Worm (Caenorhabditis elegans) whole organism, L4 larva: ENCODE measurements around the gene ddn-3.

Source experiments
- D1046.2 ChIP-seq: fragments of 200-800 bp; sonication (Bioruptor generic); IDR thresholded peaks from 2 replicates; pipeline ENCODE4 v1.3.6; 2022; ENCODE audit warnings: missing genetic modification characterization, missing compliant biosample characterization
- F49E8.2 ChIP-seq: sonication (generic microtip); optimal IDR thresholded peaks from 2 replicates; lab custom pipeline; 2016; ENCODE audit warnings: missing compliant biosample characterization, mild to moderate bottlenecking, missing genetic modification characterization, borderline replicate concordance
- ceh-32 ChIP-seq: sonication (generic microtip); optimal IDR thresholded peaks from 2 replicates; lab custom pipeline; 2016; ENCODE audit warnings: mild to moderate bottlenecking, missing genetic modification characterization, missing compliant biosample characterization; ENCODE audit not compliant: poor library complexity
- ces-1 ChIP-seq: fragments of 150-350 bp; sonication (generic microtip); optimal IDR thresholded peaks from 4 replicates; lab custom pipeline; 2014; ENCODE audit warnings: missing biosample characterization, missing genetic modification reagents, missing genetic modification characterization
- daf-16 ChIP-seq, 3 experiments: sonication (generic microtip); optimal IDR thresholded peaks; 2 replicates each; lab custom pipeline; 2016 to 2017; ENCODE audit warnings: missing genetic modification characterization in 3 of 3, missing genetic modification reagents in 3 of 3, mild to moderate bottlenecking in 2 of 3, missing compliant biosample characterization in 2 of 3, missing biosample characterization in 1 of 3, moderate library complexity in 1 of 3
- dmd-6 ChIP-seq: fragments of 200-800 bp; sonication (Bioruptor generic); IDR thresholded peaks from 2 replicates; pipeline ENCODE4 v1.3.6; 2022; ENCODE audit warnings: missing genetic modification reagents, missing genetic modification characterization, missing compliant biosample characterization
- dmd-8 ChIP-seq: fragments of 200-800 bp; sonication (Bioruptor generic); IDR thresholded peaks from 2 replicates; pipeline ENCODE4 v1.3.6; 2022; ENCODE audit warnings: missing genetic modification characterization, missing compliant biosample characterization
- dmd-9 ChIP-seq: fragments of 200-800 bp; sonication (Bioruptor generic); IDR thresholded peaks from 2 replicates; pipeline ENCODE4 v1.3.6; 2022; ENCODE audit warnings: missing genetic modification reagents, missing genetic modification characterization, missing compliant biosample characterization
- duxl-1 ChIP-seq: sonication (generic microtip); optimal IDR thresholded peaks from 2 replicates; lab custom pipeline; 2016; ENCODE audit warnings: mild to moderate bottlenecking, missing genetic modification characterization, moderate library complexity, missing compliant biosample characterization; ENCODE audit not compliant: poor library complexity
- dve-1 ChIP-seq: sonication (generic microtip); optimal IDR thresholded peaks from 2 replicates; lab custom pipeline; 2017; ENCODE audit warnings: antibody characterized with exemption, mild to moderate bottlenecking, missing genetic modification characterization, missing compliant biosample characterization; ENCODE audit not compliant: insufficient read depth
- egl-43 ChIP-seq: fragments of 200-800 bp; sonication (Bioruptor generic); IDR thresholded peaks from 2 replicates; pipeline ENCODE4 v1.3.6; 2022; ENCODE audit warnings: missing genetic modification reagents, missing genetic modification characterization, missing compliant biosample characterization
- hif-1 ChIP-seq, 2 experiments: sonication (generic microtip); optimal IDR thresholded peaks; 2 replicates each; lab custom pipeline; 2016 to 2017; ENCODE audit warnings: missing compliant biosample characterization in 2 of 2, missing genetic modification characterization in 2 of 2, missing genetic modification reagents in 2 of 2, missing genotype in 2 of 2, mild to moderate bottlenecking in 1 of 2
- hlh-11 ChIP-seq: fragments of 200-800 bp; sonication (Bioruptor generic); optimal IDR thresholded peaks from 2 replicates; lab custom pipeline; 2018; ENCODE audit warnings: mild to moderate bottlenecking, missing genetic modification characterization, missing compliant biosample characterization
- hlh-30 ChIP-seq: sonication (generic microtip); optimal IDR thresholded peaks from 2 replicates; lab custom pipeline; 2017; ENCODE audit warnings: antibody characterized with exemption, mild to moderate bottlenecking, missing genetic modification characterization, missing compliant biosample characterization; ENCODE audit not compliant: insufficient read depth
- hmg-1.1 ChIP-seq: fragments of 200-800 bp; sonication (Bioruptor generic); IDR thresholded peaks from 2 replicates; pipeline ENCODE4 v1.3.6; 2022; ENCODE audit warnings: missing genetic modification reagents, missing genetic modification characterization, missing compliant biosample characterization
- jun-1 ChIP-seq: fragments of 150-350 bp; optimal IDR thresholded peaks from 2 replicates; lab custom pipeline; 2014; ENCODE audit warnings: missing biosample characterization, missing genetic modification reagents, missing genetic modification characterization
- lin-1 ChIP-seq: fragments of 200-800 bp; sonication (Bioruptor generic); IDR thresholded peaks from 2 replicates; pipeline ENCODE4 v1.3.6; 2022; ENCODE audit warnings: missing genetic modification reagents, missing genetic modification characterization, missing compliant biosample characterization
- lin-29 ChIP-seq: fragments of 200-800 bp; sonication (Bioruptor generic); IDR thresholded peaks from 2 replicates; pipeline ENCODE4 v1.3.6; 2022; ENCODE audit warnings: missing genetic modification reagents, missing genetic modification characterization, missing compliant biosample characterization
- lsy-2 ChIP-seq, 2 experiments: fragments of 150-350 bp in 1 of 2; sonication (generic microtip) in 1 of 2; optimal IDR thresholded peaks; 2 replicates each; lab custom pipeline; 2014 to 2017; ENCODE audit warnings: missing biosample characterization in 2 of 2, missing genetic modification characterization in 2 of 2
- mdl-1 ChIP-seq, 2 experiments: fragments of 150-350 bp in 1 of 2; sonication (generic microtip) in 1 of 2; optimal IDR thresholded peaks; 2 replicates each; lab custom pipeline; 2014 to 2017; ENCODE audit warnings: missing biosample characterization in 2 of 2, missing genetic modification characterization in 2 of 2
- mep-1 ChIP-seq: fragments of 150-350 bp; sonication (generic microtip); optimal IDR thresholded peaks from 3 replicates; lab custom pipeline; 2014; ENCODE audit warnings: missing biosample characterization, missing genetic modification characterization
- mxl-2 ChIP-seq: fragments of 200-800 bp; sonication (Bioruptor generic); conservative IDR thresholded peaks from 2 replicates; pipeline ENCODE4 v1.3.6; 2022; ENCODE audit warnings: missing genetic modification reagents, missing genetic modification characterization, missing compliant biosample characterization
- mxl-3 ChIP-seq: fragments of 200-800 bp; sonication (Bioruptor generic); optimal IDR thresholded peaks from 2 replicates; lab custom pipeline; 2018; ENCODE audit warnings: mild to moderate bottlenecking, missing genetic modification characterization, missing compliant biosample characterization
- nhr-102 ChIP-seq: sonication (generic microtip); optimal IDR thresholded peaks from 2 replicates; lab custom pipeline; 2016; ENCODE audit warnings: mild to moderate bottlenecking, missing genetic modification characterization, moderate library complexity, missing compliant biosample characterization
- nhr-25 ChIP-seq: sonication (generic microtip); optimal IDR thresholded peaks from 2 replicates; lab custom pipeline; 2017; ENCODE audit warnings: missing genetic modification characterization, mild to moderate bottlenecking, missing compliant biosample characterization, antibody characterized with exemption, moderate library complexity, borderline replicate concordance; ENCODE audit not compliant: insufficient read depth
- nhr-28 ChIP-seq: fragments of 150-350 bp; optimal IDR thresholded peaks from 2 replicates; lab custom pipeline; 2014; ENCODE audit warnings: missing biosample characterization, missing genetic modification characterization
- nhr-6 ChIP-seq: fragments of 150-350 bp; optimal IDR thresholded peaks from 2 replicates; lab custom pipeline; 2014; ENCODE audit warnings: missing biosample characterization, missing genetic modification characterization
- nhr-76 ChIP-seq: fragments of 150-350 bp; optimal IDR thresholded peaks from 2 replicates; lab custom pipeline; 2014; ENCODE audit warnings: missing biosample characterization, missing genetic modification characterization
- php-3 ChIP-seq: fragments of 200-800 bp; sonication (Bioruptor generic); IDR thresholded peaks from 2 replicates; pipeline ENCODE4 v1.3.6; 2022; ENCODE audit warnings: missing genetic modification reagents, missing genetic modification characterization, missing compliant biosample characterization
- pqm-1 ChIP-seq: sonication (generic microtip); optimal IDR thresholded peaks from 2 replicates; lab custom pipeline; 2017; ENCODE audit warnings: missing biosample characterization, missing genetic modification characterization
- rbr-2 ChIP-seq: sonication (generic microtip); optimal IDR thresholded peaks from 2 replicates; lab custom pipeline; 2016; ENCODE audit warnings: missing genotype, missing genetic modification characterization, missing compliant biosample characterization
- saeg-2 ChIP-seq: fragments of 200-800 bp; sonication (Bioruptor generic); IDR thresholded peaks from 2 replicates; pipeline ENCODE4 v1.3.6; 2022; ENCODE audit warnings: missing genetic modification reagents, missing genetic modification characterization, missing compliant biosample characterization
- sdz-12 ChIP-seq: fragments of 200-800 bp; sonication (Bioruptor generic); optimal IDR thresholded peaks from 2 replicates; lab custom pipeline; 2018; ENCODE audit warnings: mild to moderate bottlenecking, missing genetic modification characterization, missing compliant biosample characterization
- set-16 ChIP-seq: fragments of 200-800 bp; sonication (Bioruptor generic); IDR thresholded peaks from 2 replicates; pipeline ENCODE4 v1.3.6; 2022; ENCODE audit warnings: missing genetic modification reagents, missing genetic modification characterization, missing compliant biosample characterization

The ddn-3 gene

DNA sequence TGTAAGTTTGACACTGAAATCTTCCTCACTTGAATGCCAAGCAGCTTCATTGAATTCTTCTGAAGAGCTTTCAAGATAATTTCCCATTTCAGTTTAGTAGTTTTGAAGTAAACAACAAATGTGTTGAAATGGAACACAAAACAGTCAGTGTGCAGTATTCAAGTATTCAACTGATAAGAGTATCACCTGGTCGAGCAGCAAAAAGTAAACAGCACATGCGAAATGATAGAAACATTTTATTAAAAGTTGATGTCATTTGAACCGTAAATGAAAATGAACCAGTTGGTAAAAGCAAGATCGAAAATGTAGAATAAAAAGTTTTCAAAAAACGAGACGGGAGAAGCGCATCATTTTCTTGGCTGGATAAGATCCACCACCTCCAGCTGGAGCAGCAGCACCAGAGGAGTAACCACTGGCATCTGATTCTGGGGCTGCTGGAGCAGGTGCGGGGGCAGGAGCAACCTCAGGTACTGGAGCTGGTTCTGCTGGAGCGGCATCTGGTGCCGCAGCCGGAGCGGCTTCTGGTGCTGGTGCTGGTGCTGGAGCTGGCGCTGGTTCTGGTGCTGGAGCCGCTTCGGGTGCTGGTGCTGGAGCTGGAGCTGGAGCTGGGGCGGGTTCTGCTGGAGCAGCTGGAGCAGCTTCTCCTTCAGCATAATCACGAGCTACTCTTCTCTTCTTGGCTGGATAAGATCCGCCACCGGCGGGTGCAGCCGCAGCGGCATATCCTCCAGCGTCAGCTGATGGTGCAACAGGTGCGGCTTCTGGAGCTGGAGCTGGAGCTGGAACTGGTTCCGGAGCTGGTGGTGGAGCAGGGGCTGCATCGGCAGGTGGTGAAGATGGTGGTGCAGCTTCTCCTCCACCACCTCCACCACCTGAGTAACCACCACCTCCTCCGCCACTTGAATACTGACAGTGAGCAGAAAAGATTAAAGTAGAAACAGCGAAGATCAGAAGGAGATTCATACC, 13.8 kb upstream of the ddn-3 start, which contains the start of the genes F47B8.4 and F47B8.18 (continued):
- no peak for TF ChIP-seq rbr-2 (tag; lab: Kevin White, UChicago)
- no peak for TF ChIP-seq hmg-1.1 (GFP tag; lab: Robert Waterston, UW)
- no peak for TF ChIP-seq nhr-76 (tag; lab: Kevin White, UChicago)
- peak; percentile 45 for TF ChIP-seq hlh-30
- TF ChIP-seq pqm-1 (tag; lab: Kevin White, UChicago): peak; percentile 83
- no peak for TF ChIP-seq ceh-32
- no peak for TF ChIP-seq hlh-11 (tag; lab: Kevin White, UChicago)
- peak; percentile 99 for TF ChIP-seq set-16 (GFP tag; lab: Robert Waterston, UW)
- no peak for TF ChIP-seq lin-1 (GFP tag; lab: Robert Waterston, UW)

- no peak for TF ChIP-seq mxl-2 (GFP tag; lab: Robert Waterston, UW)
- no peak for TF ChIP-seq duxl-1 (tag; lab: Kevin White, UChicago)
- TF ChIP-seq nhr-28 (tag; lab: Kevin White, UChicago): peak; percentile 50
- no peak for TF ChIP-seq hif-1 (tag; optimal IDR thresholded peaks at IDR 0.05; lab: Kevin White, UChicago)
- peak; percentile 31 for TF ChIP-seq hlh-11 (tag; lab: Kevin White, UChicago)
- TF ChIP-seq F49E8.2 (tag; lab: Kevin White, UChicago): no peak
- peak; percentile 42 for TF ChIP-seq nhr-6 (tag; lab: Kevin White, UChicago)
- TF ChIP-seq daf-16 (GFP tag; optimal IDR thresholded peaks at IDR 0.05; lab: Kevin White, UChicago): no peak
- TF ChIP-seq daf-16 (tag; optimal IDR thresholded peaks at IDR 0.05; lab: Kevin White, UChicago): peak; percentile 9
- TF ChIP-seq dve-1: peak; percentile 3
- TF ChIP-seq ceh-32: no peak
- TF ChIP-seq php-3 (GFP tag; lab: Robert Waterston, UW): no peak
- no peak for TF ChIP-seq egl-43
- TF ChIP-seq hmg-1.1 (GFP tag; lab: Robert Waterston, UW): peak; percentile 48
- no peak for TF ChIP-seq D1046.2 (GFP tag; lab: Robert Waterston, UW)
- TF ChIP-seq lsy-2 (tag; optimal IDR thresholded peaks at IDR 0.05; lab: Kevin White, UChicago): peak in 1 of 2 experiments; percentile 49
- peak; percentile 59 for TF ChIP-seq mep-1 (tag; lab: Kevin White, UChicago)
- no peak for TF ChIP-seq ces-1 (GFP tag; lab: Kevin White, UChicago)
- TF ChIP-seq dmd-8 (GFP tag; lab: Robert Waterston, UW): no peak
- TF ChIP-seq mxl-3 (GFP tag; lab: Kevin White, UChicago): peak; percentile 12
- TF ChIP-seq nhr-25 (tag; lab: Kevin White, UChicago): no peak
- TF ChIP-seq lin-29: no peak
- TF ChIP-seq mdl-1 (tag; optimal IDR thresholded peaks at IDR 0.05; lab: Kevin White, UChicago): peak in 1 of 2 experiments; percentile 70
- no peak for TF ChIP-seq jun-1 (tag; lab: Kevin White, UChicago)
- no peak for TF ChIP-seq nhr-102 (tag; lab: Kevin White, UChicago)
- no peak for TF ChIP-seq saeg-2 (GFP tag; lab: Robert Waterston, UW)
- TF ChIP-seq rbr-2 (tag; lab: Kevin White, UChicago): peak; percentile 19
- TF ChIP-seq dmd-9: no peak
- no peak for TF ChIP-seq dmd-6 (GFP tag; lab: Robert Waterston, UW)
- no peak for TF ChIP-seq sdz-12 (GFP tag; lab: Kevin White, UChicago)
- peak; percentile 75 for TF ChIP-seq hlh-30
Observed at ce11 chrV:14322743-14323142, 11.7 kb upstream of the ddn-3 start, which contains the start of gene F47B8.3. F47B8.3 (minus strand) TSS chrV:14323003.
